Worm (Caenorhabditis elegans) whole organism, L4 larva: Measurements from ENCODE around the gene gei-13.

ENCODE experiments used
- D1046.2 ChIP-seq: fragments of 200-800 bp; sonication (Bioruptor generic); IDR thresholded peaks from 2 replicates; pipeline ENCODE4 v1.3.6; 2022; ENCODE audit warnings: missing genetic modification characterization, missing compliant biosample characterization
- F26F4.8 ChIP-seq: fragments of 200-800 bp; sonication (Bioruptor generic); conservative IDR thresholded peaks from 2 replicates; pipeline ENCODE4 v1.3.6; 2022; ENCODE audit warnings: missing genetic modification characterization, missing compliant biosample characterization
- F44E2.7 ChIP-seq: fragments of 200-800 bp; sonication (Bioruptor generic); IDR thresholded peaks from 2 replicates; pipeline ENCODE4 v2.1.2; 2022; ENCODE audit warnings: missing genetic modification characterization, missing compliant biosample characterization
- F49E8.2 ChIP-seq: sonication (generic microtip); optimal IDR thresholded peaks from 2 replicates; lab custom pipeline; 2016; ENCODE audit warnings: missing compliant biosample characterization, mild to moderate bottlenecking, missing genetic modification characterization, borderline replicate concordance
- R02D3.7 ChIP-seq: fragments of 150-350 bp; sonication (generic microtip); optimal IDR thresholded peaks from 3 replicates; lab custom pipeline; 2014; ENCODE audit warnings: missing biosample characterization, missing genetic modification characterization
- T26A8.4 ChIP-seq: fragments of 200-800 bp; sonication (Bioruptor generic); IDR thresholded peaks from 2 replicates; pipeline ENCODE4 v1.3.6; 2022; ENCODE audit warnings: missing genetic modification characterization, missing compliant biosample characterization
- Y105C5A.15 ChIP-seq: fragments of 200-800 bp; sonication (Bioruptor generic); IDR thresholded peaks from 2 replicates; pipeline ENCODE4 v1.3.6; 2022; ENCODE audit warnings: missing genetic modification characterization, missing compliant biosample characterization
- Y48G9A.11 ChIP-seq: fragments of 200-800 bp; sonication (Bioruptor generic); IDR thresholded peaks from 2 replicates; pipeline ENCODE4 v1.3.6; 2022; ENCODE audit warnings: missing genetic modification reagents, missing genetic modification characterization, missing compliant biosample characterization
- ZK337.2 ChIP-seq: fragments of 200-800 bp; sonication (Bioruptor generic); IDR thresholded peaks from 2 replicates; pipeline ENCODE4 v1.3.6; 2022; ENCODE audit warnings: missing genetic modification reagents, missing genetic modification characterization, missing compliant biosample characterization
- aly-2 ChIP-seq: sonication (generic microtip); optimal IDR thresholded peaks from 2 replicates; lab custom pipeline; 2018; ENCODE audit warnings: missing biosample characterization, missing genetic modification characterization
- ama-1 ChIP-seq: fragments of 150-350 bp; optimal IDR thresholded peaks from 2 replicates; lab custom pipeline; 2014; ENCODE audit warnings: inconsistent platforms, mixed read lengths
- attf-4 ChIP-seq: sonication (generic microtip); optimal IDR thresholded peaks from 3 replicates; lab custom pipeline; 2017; ENCODE audit warnings: missing biosample characterization, missing genetic modification characterization
- ceh-20 ChIP-seq: fragments of 200-800 bp; sonication (Bioruptor generic); IDR thresholded peaks from 2 replicates; pipeline ENCODE4 v1.3.6; 2022; ENCODE audit warnings: missing genetic modification reagents, missing genetic modification characterization, missing compliant biosample characterization
- ceh-44 ChIP-seq: fragments of 200-800 bp; sonication (Bioruptor generic); IDR thresholded peaks from 2 replicates; pipeline ENCODE4 v1.3.6; 2022; ENCODE audit warnings: missing genetic modification reagents, missing genetic modification characterization, missing compliant biosample characterization
- ces-1 ChIP-seq: fragments of 150-350 bp; sonication (generic microtip); optimal IDR thresholded peaks from 4 replicates; lab custom pipeline; 2014; ENCODE audit warnings: missing biosample characterization, missing genetic modification reagents, missing genetic modification characterization
- cey-2 ChIP-seq: sonication (generic microtip); optimal IDR thresholded peaks from 3 replicates; lab custom pipeline; 2017; ENCODE audit warnings: missing genetic modification characterization, mild to moderate bottlenecking, missing compliant biosample characterization, antibody characterized with exemption, borderline replicate concordance; ENCODE audit not compliant: insufficient read depth
- ctbp-1 ChIP-seq: fragments of 200-800 bp; sonication (Bioruptor generic); IDR thresholded peaks from 2 replicates; pipeline ENCODE4 v1.3.6; 2022; ENCODE audit warnings: missing genetic modification reagents, missing genetic modification characterization, missing compliant biosample characterization
- dmd-6 ChIP-seq: fragments of 200-800 bp; sonication (Bioruptor generic); IDR thresholded peaks from 2 replicates; pipeline ENCODE4 v1.3.6; 2022; ENCODE audit warnings: missing genetic modification reagents, missing genetic modification characterization, missing compliant biosample characterization
- dpl-1 ChIP-seq: fragments of 150-350 bp; optimal IDR thresholded peaks from 2 replicates; lab custom pipeline; 2014; ENCODE audit warnings: missing biosample characterization, missing genetic modification reagents, missing genetic modification characterization
- duxl-1 ChIP-seq: sonication (generic microtip); optimal IDR thresholded peaks from 2 replicates; lab custom pipeline; 2016; ENCODE audit warnings: mild to moderate bottlenecking, missing genetic modification characterization, moderate library complexity, missing compliant biosample characterization; ENCODE audit not compliant: poor library complexity
- dve-1 ChIP-seq: sonication (generic microtip); optimal IDR thresholded peaks from 2 replicates; lab custom pipeline; 2017; ENCODE audit warnings: antibody characterized with exemption, mild to moderate bottlenecking, missing genetic modification characterization, missing compliant biosample characterization; ENCODE audit not compliant: insufficient read depth
- egl-27 ChIP-seq: sonication (generic microtip); optimal IDR thresholded peaks from 3 replicates; lab custom pipeline; 2017; ENCODE audit warnings: missing biosample characterization, missing genetic modification reagents, missing genetic modification characterization
- fkh-10 ChIP-seq: fragments of 150-350 bp; optimal IDR thresholded peaks from 2 replicates; lab custom pipeline; 2014; ENCODE audit warnings: missing biosample characterization, missing genetic modification reagents, missing genetic modification characterization
- gei-8 ChIP-seq: fragments of 200-800 bp; sonication (Bioruptor generic); optimal IDR thresholded peaks from 2 replicates; lab custom pipeline; 2018; ENCODE audit warnings: mild to moderate bottlenecking, missing genetic modification characterization, missing compliant biosample characterization
- hif-1 ChIP-seq, 2 experiments: sonication (generic microtip); optimal IDR thresholded peaks; 2 replicates each; lab custom pipeline; 2016 to 2017; ENCODE audit warnings: missing compliant biosample characterization in 2 of 2, missing genetic modification characterization in 2 of 2, missing genetic modification reagents in 2 of 2, missing genotype in 2 of 2, mild to moderate bottlenecking in 1 of 2
- jun-1 ChIP-seq: fragments of 150-350 bp; optimal IDR thresholded peaks from 2 replicates; lab custom pipeline; 2014; ENCODE audit warnings: missing biosample characterization, missing genetic modification reagents, missing genetic modification characterization
- lin-15B ChIP-seq: fragments of 150-350 bp; sonication (generic microtip); optimal IDR thresholded peaks from 3 replicates; lab custom pipeline; 2014; ENCODE audit warnings: missing biosample characterization, missing genetic modification characterization
- lin-29 ChIP-seq: fragments of 200-800 bp; sonication (Bioruptor generic); IDR thresholded peaks from 2 replicates; pipeline ENCODE4 v1.3.6; 2022; ENCODE audit warnings: missing genetic modification reagents, missing genetic modification characterization, missing compliant biosample characterization
- lin-38 ChIP-seq: fragments of 200-800 bp; sonication (Bioruptor generic); IDR thresholded peaks from 2 replicates; pipeline ENCODE4 v1.3.6; 2022; ENCODE audit warnings: missing genetic modification reagents, missing genetic modification characterization, missing compliant biosample characterization
- lin-39 ChIP-seq: fragments of 150-350 bp; optimal IDR thresholded peaks from 2 replicates; lab custom pipeline; 2014; ENCODE audit warnings: missing biosample characterization, missing genetic modification reagents, missing genetic modification characterization
- mdl-1 ChIP-seq, 2 experiments: fragments of 150-350 bp in 1 of 2; sonication (generic microtip) in 1 of 2; optimal IDR thresholded peaks; 2 replicates each; lab custom pipeline; 2014 to 2017; ENCODE audit warnings: missing biosample characterization in 2 of 2, missing genetic modification characterization in 2 of 2
- mxl-3 ChIP-seq: fragments of 200-800 bp; sonication (Bioruptor generic); optimal IDR thresholded peaks from 2 replicates; lab custom pipeline; 2018; ENCODE audit warnings: mild to moderate bottlenecking, missing genetic modification characterization, missing compliant biosample characterization
- nhr-102 ChIP-seq: sonication (generic microtip); optimal IDR thresholded peaks from 2 replicates; lab custom pipeline; 2016; ENCODE audit warnings: mild to moderate bottlenecking, missing genetic modification characterization, moderate library complexity, missing compliant biosample characterization
- nhr-111 ChIP-seq: fragments of 200-800 bp; sonication (Bioruptor generic); optimal IDR thresholded peaks from 2 replicates; lab custom pipeline; 2018; ENCODE audit warnings: mild to moderate bottlenecking, missing genetic modification characterization, missing compliant biosample characterization
- nhr-237 ChIP-seq: sonication (generic microtip); optimal IDR thresholded peaks from 2 replicates; lab custom pipeline; 2017; ENCODE audit warnings: missing biosample characterization, missing genetic modification characterization
- nhr-28 ChIP-seq: fragments of 150-350 bp; optimal IDR thresholded peaks from 2 replicates; lab custom pipeline; 2014; ENCODE audit warnings: missing biosample characterization, missing genetic modification characterization
- nhr-41 ChIP-seq: fragments of 200-800 bp; sonication (Bioruptor generic); IDR thresholded peaks from 2 replicates; pipeline ENCODE4 v1.3.6; 2022; ENCODE audit warnings: missing genetic modification reagents, missing genetic modification characterization, missing compliant biosample characterization
- nhr-6 ChIP-seq: fragments of 150-350 bp; optimal IDR thresholded peaks from 2 replicates; lab custom pipeline; 2014; ENCODE audit warnings: missing biosample characterization, missing genetic modification characterization
- nhr-77 ChIP-seq: fragments of 150-350 bp; optimal IDR thresholded peaks from 2 replicates; lab custom pipeline; 2014; ENCODE audit warnings: missing biosample characterization, missing genetic modification characterization
- pqm-1 ChIP-seq: sonication (generic microtip); optimal IDR thresholded peaks from 2 replicates; lab custom pipeline; 2017; ENCODE audit warnings: missing biosample characterization, missing genetic modification characterization
- rbr-2 ChIP-seq: sonication (generic microtip); optimal IDR thresholded peaks from 2 replicates; lab custom pipeline; 2016; ENCODE audit warnings: missing genotype, missing genetic modification characterization, missing compliant biosample characterization
- saeg-2 ChIP-seq: fragments of 200-800 bp; sonication (Bioruptor generic); IDR thresholded peaks from 2 replicates; pipeline ENCODE4 v1.3.6; 2022; ENCODE audit warnings: missing genetic modification reagents, missing genetic modification characterization, missing compliant biosample characterization
- sdz-12 ChIP-seq: fragments of 200-800 bp; sonication (Bioruptor generic); optimal IDR thresholded peaks from 2 replicates; lab custom pipeline; 2018; ENCODE audit warnings: mild to moderate bottlenecking, missing genetic modification characterization, missing compliant biosample characterization
- set-16 ChIP-seq: fragments of 200-800 bp; sonication (Bioruptor generic); IDR thresholded peaks from 2 replicates; pipeline ENCODE4 v1.3.6; 2022; ENCODE audit warnings: missing genetic modification reagents, missing genetic modification characterization, missing compliant biosample characterization
- skn-1 ChIP-seq: fragments of 150-350 bp; optimal IDR thresholded peaks from 2 replicates; lab custom pipeline; 2014; ENCODE audit warnings: missing biosample characterization, missing genetic modification characterization
- snpc-4 ChIP-seq: fragments of 150-350 bp; optimal IDR thresholded peaks from 2 replicates; lab custom pipeline; 2014; ENCODE audit warnings: missing biosample characterization, missing genetic modification characterization
- spr-3 ChIP-seq: fragments of 200-800 bp; sonication (Bioruptor generic); optimal IDR thresholded peaks from 2 replicates; lab custom pipeline; 2018; ENCODE audit warnings: mild to moderate bottlenecking, missing genetic modification characterization, missing compliant biosample characterization
- tra-1 ChIP-seq: fragments of 200-800 bp; sonication (Bioruptor generic); IDR thresholded peaks from 2 replicates; pipeline ENCODE4 v1.3.6; 2022; ENCODE audit warnings: missing genetic modification reagents, missing genetic modification characterization, missing compliant biosample characterization
- unc-39 ChIP-seq: sonication (generic microtip); optimal IDR thresholded peaks from 2 replicates; lab custom pipeline; 2017; ENCODE audit warnings: missing biosample characterization, missing genetic modification characterization
- vab-7 ChIP-seq: fragments of 200-800 bp; sonication (Bioruptor generic); IDR thresholded peaks from 2 replicates; pipeline ENCODE4 v1.3.6; 2022; ENCODE audit warnings: missing genetic modification reagents, missing genetic modification characterization, missing compliant biosample characterization
- zfp-3 ChIP-seq: fragments of 200-800 bp; sonication (Bioruptor generic); conservative IDR thresholded peaks from 2 replicates; pipeline ENCODE4 v1.3.6; 2022; ENCODE audit warnings: missing genetic modification reagents, missing genetic modification characterization, missing compliant biosample characterization
- zip-2 ChIP-seq: fragments of 150-350 bp; optimal IDR thresholded peaks from 2 replicates; lab custom pipeline; 2014; ENCODE audit warnings: missing biosample characterization, missing genetic modification characterization

Gene gei-13

DNA sequence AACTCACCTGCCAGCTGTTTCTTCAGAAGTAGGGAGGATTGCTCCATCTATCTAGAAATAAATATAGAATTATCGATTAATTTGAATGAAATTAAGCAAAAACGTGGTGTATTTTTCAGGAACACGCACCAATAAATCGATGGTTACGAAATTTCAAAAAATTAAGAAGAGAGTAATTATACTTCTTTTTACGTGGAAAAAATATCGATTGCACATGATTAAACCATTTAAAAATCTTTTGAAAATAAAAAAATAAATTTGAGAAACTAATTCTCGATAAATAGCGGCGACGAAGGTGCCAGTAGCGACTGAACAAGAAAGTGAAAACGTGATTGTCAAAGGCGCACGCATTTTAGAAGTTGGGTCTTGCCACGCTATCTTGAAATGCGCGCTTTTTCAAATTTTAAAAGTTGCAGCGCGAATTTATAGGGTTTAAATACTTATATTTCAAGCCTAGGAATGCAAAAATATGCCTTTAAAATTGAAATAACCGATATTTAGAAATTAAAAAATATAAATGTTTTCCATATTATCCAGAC lies 5.7 kb downstream of the gei-13 start, which contains the start of gene ubc-7 (continued):
- TF ChIP-seq nhr-237 (tag; lab: Kevin White, UChicago) (no peak), set-16 (GFP tag; lab: Robert Waterston, UW) (no peak), ZK337.2 (GFP tag; lab: Robert Waterston, UW) (no peak), ama-1 (lab: Kevin White, UChicago) (peak; percentile 53), ces-1 (GFP tag; lab: Kevin White, UChicago) (no peak), lin-29 (GFP tag; lab: Robert Waterston, UW) (no peak), nhr-41 (GFP tag; lab: Robert Waterston, UW) (no peak), duxl-1 (tag; lab: Kevin White, UChicago) (peak; percentile 28), nhr-77 (tag; lab: Kevin White, UChicago) (peak; percentile 39), dpl-1 (GFP tag; lab: Kevin White, UChicago) (peak; percentile 98), ctbp-1 (GFP tag; lab: Robert Waterston, UW) (no peak), dmd-6 (peak; percentile 48), cey-2 (no peak), pqm-1 (tag; lab: Kevin White, UChicago) (no peak), D1046.2 (GFP tag; lab: Robert Waterston, UW) (no peak), F49E8.2 (tag; lab: Kevin White, UChicago) (no peak), Y48G9A.11 (GFP tag; lab: Robert Waterston, UW) (no peak), F26F4.8 (GFP tag; lab: Robert Waterston, UW) (no peak), nhr-28 (tag; lab: Kevin White, UChicago) (peak; percentile 24), snpc-4 (no peak), skn-1 (tag; lab: Kevin White, UChicago) (no peak), tra-1 (GFP tag; lab: Robert Waterston, UW) (no peak), rbr-2 (tag; lab: Kevin White, UChicago) (peak; percentile 52), gei-8 (no peak), lin-15B (tag; lab: Kevin White, UChicago) (no peak), ceh-44 (GFP tag; lab: Robert Waterston, UW) (no peak), dve-1 (tag; lab: Kevin White, UChicago) (peak; percentile 76), egl-27 (tag; lab: Kevin White, UChicago) (no peak), nhr-6 (peak; percentile 96), nhr-102 (tag; lab: Kevin White, UChicago) (peak; percentile 21), mdl-1 (tag; optimal IDR thresholded peaks at IDR 0.05; lab: Kevin White, UChicago) (peak in 1 of 2 experiments; percentile 90), zfp-3 (GFP tag; lab: Robert Waterston, UW) (no peak), saeg-2 (GFP tag; lab: Robert Waterston, UW) (no peak), attf-4 (tag; lab: Kevin White, UChicago) (no peak), spr-3 (GFP tag; lab: Kevin White, UChicago) (no peak), lin-39 (tag; lab: Kevin White, UChicago) (no peak), jun-1 (no peak), ceh-20 (GFP tag; lab: Robert Waterston, UW) (no peak), zip-2 (no peak), T26A8.4 (GFP tag; lab: Robert Waterston, UW) (peak; percentile 64), lin-38 (GFP tag; lab: Robert Waterston, UW) (peak; percentile 80), unc-39 (no peak), fkh-10 (GFP tag; lab: Kevin White, UChicago) (no peak), F44E2.7 (GFP tag; lab: Robert Waterston, UW) (no peak), nhr-111 (GFP tag; lab: Kevin White, UChicago) (no peak), mxl-3 (GFP tag; lab: Kevin White, UChicago) (peak; percentile 51), sdz-12 (GFP tag; lab: Kevin White, UChicago) (no peak), Y105C5A.15 (no peak), hif-1 (tag; optimal IDR thresholded peaks at IDR 0.05; lab: Kevin White, UChicago) (peak in 1 of 2 experiments; percentile 52), aly-2 (no peak), vab-7 (GFP tag; lab: Robert Waterston, UW) (no peak), R02D3.7 (tag; lab: Kevin White, UChicago) (no peak)
